Worm (Caenorhabditis elegans): ENCODE data around the gene F41H10.2.

DNA sequence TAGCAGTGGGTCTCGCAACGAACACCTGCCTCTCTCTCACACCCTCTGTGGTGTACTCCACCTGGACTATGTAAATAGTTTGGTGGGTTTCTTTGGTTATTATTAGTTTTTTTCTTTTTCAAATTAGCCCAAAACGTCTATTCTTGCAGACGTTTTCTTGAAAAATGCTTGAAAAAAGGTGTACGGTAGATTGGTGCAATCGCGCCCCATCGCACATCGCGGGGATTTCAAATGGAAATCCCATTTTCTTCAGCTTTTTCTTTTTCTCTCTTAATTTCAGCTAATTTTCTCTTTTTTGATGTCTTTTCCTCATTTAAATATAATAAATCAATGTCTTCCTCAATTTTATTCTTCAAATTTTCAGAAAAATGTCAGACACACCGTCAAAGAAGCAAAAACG, 27.3 kb upstream of the F41H10.2 start, which contains the start of gene Y4C6B.1:
- TF ChIP-seq madf-10 (tag; optimal IDR thresholded peaks at IDR 0.05): no peak
- no peak for TF ChIP-seq Y53G8AR.9 (GFP tag; conservative IDR thresholded peaks at IDR 0.05)
- no peak for TF ChIP-seq D2030.7 (GFP tag; IDR thresholded peaks at IDR 0.05)
- TF ChIP-seq cebp-1 (GFP tag; IDR thresholded peaks at IDR 0.05): no peak
- TF ChIP-seq cebp-1 (tag; optimal IDR thresholded peaks at IDR 0.05): no peak
- no peak for TF ChIP-seq F57C9.4 (tag; optimal IDR thresholded peaks at IDR 0.05)
- TF ChIP-seq lin-26 (GFP tag; IDR thresholded peaks at IDR 0.05): no peak
- TF ChIP-seq pbrm-1 (GFP tag; IDR thresholded peaks at IDR 0.05): no peak
